Fruit fly (Drosophila melanogaster): ENCODE results near the gene mgr.

DNA sequence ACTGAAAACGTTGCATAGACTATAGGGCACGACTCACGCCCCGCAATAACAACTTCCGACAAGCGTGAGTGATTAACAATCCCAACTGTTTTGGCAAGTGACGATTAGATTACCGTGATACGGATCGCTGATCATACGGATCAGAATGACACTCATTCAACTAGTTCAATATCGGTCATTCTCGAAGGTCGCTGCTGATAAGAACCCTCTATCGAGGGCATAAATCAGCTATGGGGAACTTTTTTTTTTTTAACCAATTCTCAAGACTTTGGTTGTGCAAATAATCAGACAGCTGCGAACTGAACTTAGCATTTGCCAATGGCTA lies 49.1 kb upstream of the mgr start:
- TF ChIP-seq CG12605 (GFP tag; IDR thresholded peaks at IDR 0.05) (no peak), CG8301 (tag; optimal IDR thresholded peaks at IDR 0.05) (no peak), CG14655 (GFP tag; optimal IDR thresholded peaks at IDR 0.05) (no peak), EcR (GFP tag; optimal IDR thresholded peaks at IDR 0.05) (no peak), CG17806 (tag; optimal IDR thresholded peaks at IDR 0.05) (no peak), CG10348 (GFP tag; IDR thresholded peaks at IDR 0.05) (no peak), CG34367 (tag; optimal IDR thresholded peaks at IDR 0.05) (no peak), gl (tag; optimal IDR thresholded peaks at IDR 0.05) (no peak), CG13204 (GFP tag; optimal IDR thresholded peaks at IDR 0.05) (no peak), Pif1A (GFP tag; optimal IDR thresholded peaks at IDR 0.05) (no peak), Ets98B (GFP tag; IDR thresholded peaks at IDR 0.05) (no peak), D1 (tag; optimal IDR thresholded peaks at IDR 0.05) (no peak), CG15710 (tag; optimal IDR thresholded peaks at IDR 0.05) (no peak), CG9948 (tag; optimal IDR thresholded peaks at IDR 0.05) (no peak)

Data from whole organism, pupa.